Worm (Caenorhabditis elegans) whole organism, early embryonic: ENCODE measurements around the gene col-84.

Source experiments
- B0310.2 ChIP-seq: sonication (generic microtip); optimal IDR thresholded peaks from 2 replicates; lab custom pipeline; 2016; ENCODE audit warnings: mild to moderate bottlenecking, missing genetic modification characterization, missing compliant biosample characterization
- F13C5.2 ChIP-seq: sonication (generic microtip); optimal IDR thresholded peaks from 2 replicates; lab custom pipeline; 2017; ENCODE audit warnings: mild to moderate bottlenecking, missing genetic modification characterization, inconsistent platforms, missing compliant biosample characterization
- aly-1 ChIP-seq: sonication (generic microtip); optimal IDR thresholded peaks from 2 replicates; lab custom pipeline; 2016; ENCODE audit warnings: missing genetic modification characterization, missing compliant biosample characterization
- ama-1 ChIP-seq: fragments of 150-350 bp; optimal IDR thresholded peaks from 2 replicates; lab custom pipeline; 2014
- ceh-13 ChIP-seq: fragments of 200-800 bp; sonication (Bioruptor generic); optimal IDR thresholded peaks from 2 replicates; lab custom pipeline; 2018; ENCODE audit warnings: mild to moderate bottlenecking, missing genetic modification characterization, missing compliant biosample characterization
- ceh-36 ChIP-seq: sonication (generic microtip); optimal IDR thresholded peaks from 2 replicates; lab custom pipeline; 2016; ENCODE audit warnings: missing genetic modification characterization, inconsistent platforms, missing compliant biosample characterization
- ets-7 ChIP-seq: sonication (generic microtip); optimal IDR thresholded peaks from 2 replicates; lab custom pipeline; 2016; ENCODE audit warnings: missing genotype, missing genetic modification characterization, missing compliant biosample characterization
- flt-1 ChIP-seq: fragments of 200-800 bp; sonication (Bioruptor generic); IDR thresholded peaks from 2 replicates; pipeline ENCODE4 v1.3.6; 2022; ENCODE audit warnings: missing genetic modification characterization, missing compliant biosample characterization
- hmbx-1 ChIP-seq: sonication (generic microtip); optimal IDR thresholded peaks from 2 replicates; lab custom pipeline; 2016; ENCODE audit warnings: mild to moderate bottlenecking, missing genetic modification characterization, missing compliant biosample characterization
- hmg-4 ChIP-seq: fragments of 200-800 bp; sonication (Bioruptor generic); optimal IDR thresholded peaks from 2 replicates; lab custom pipeline; 2018; ENCODE audit warnings: mild to moderate bottlenecking, missing genetic modification characterization, missing compliant biosample characterization
- hnd-1 ChIP-seq: sonication (generic microtip); optimal IDR thresholded peaks from 2 replicates; lab custom pipeline; 2016; ENCODE audit warnings: missing genetic modification characterization, missing compliant biosample characterization
- pes-1 ChIP-seq: fragments of 200-800 bp; sonication (Bioruptor generic); IDR thresholded peaks from 2 replicates; pipeline ENCODE4 v1.3.6; 2022; ENCODE audit warnings: missing genetic modification reagents, missing genetic modification characterization, missing compliant biosample characterization
- scrt-1 ChIP-seq: fragments of 200-800 bp; sonication (Bioruptor generic); IDR thresholded peaks from 2 replicates; pipeline ENCODE4 v1.3.6; 2022; ENCODE audit warnings: missing genetic modification characterization, missing compliant biosample characterization
- sea-1 ChIP-seq: fragments of 200-800 bp; sonication (Bioruptor generic); conservative IDR thresholded peaks from 2 replicates; pipeline ENCODE4 v1.3.6; 2022; ENCODE audit warnings: missing genetic modification characterization, missing compliant biosample characterization
- tbx-11 ChIP-seq: fragments of 200-800 bp; sonication (Bioruptor generic); IDR thresholded peaks from 2 replicates; pipeline ENCODE4 v1.3.6; 2022; ENCODE audit warnings: missing genetic modification characterization, missing compliant biosample characterization
- tbx-37 ChIP-seq: fragments of 200-800 bp; sonication (Bioruptor generic); conservative IDR thresholded peaks from 2 replicates; pipeline ENCODE4 v1.3.6; 2022; ENCODE audit warnings: missing genetic modification reagents, missing genetic modification characterization, missing compliant biosample characterization
- tra-4 ChIP-seq: sonication (generic microtip); optimal IDR thresholded peaks from 2 replicates; lab custom pipeline; 2017; ENCODE audit warnings: missing genetic modification characterization, missing compliant biosample characterization

The col-84 gene

ce11 chrII:11916945-11917344 is 48.6 kb downstream of the col-84 start:
- no peak for TF ChIP-seq B0310.2 (tag; lab: Kevin White, UChicago)
- TF ChIP-seq hmbx-1 (tag; lab: Kevin White, UChicago) = no peak
- no peak for TF ChIP-seq ets-7 (tag; lab: Kevin White, UChicago)
- no peak for TF ChIP-seq ceh-13 (GFP tag; lab: Kevin White, UChicago)
- no peak for TF ChIP-seq hnd-1 (tag; lab: Kevin White, UChicago)
- no peak for TF ChIP-seq tbx-37
- no peak for TF ChIP-seq tbx-11 (GFP tag; lab: Robert Waterston, UW)
- no peak for TF ChIP-seq hmg-4 (GFP tag; lab: Kevin White, UChicago)
- TF ChIP-seq ama-1 (lab: Kevin White, UChicago) = no peak

ce11 chrII:11917530-11917952 is 49.2 kb downstream of the col-84 start:
- no peak for TF ChIP-seq ceh-13 (GFP tag; lab: Kevin White, UChicago)
- no peak for TF ChIP-seq sea-1
- no peak for TF ChIP-seq B0310.2 (tag; lab: Kevin White, UChicago)
- TF ChIP-seq scrt-1 (GFP tag; lab: Robert Waterston, UW) = no peak
- TF ChIP-seq ceh-36 (tag; lab: Kevin White, UChicago) = no peak
- no peak for TF ChIP-seq hnd-1 (tag; lab: Kevin White, UChicago)
- TF ChIP-seq aly-1 (tag; lab: Kevin White, UChicago) = no peak
- no peak for TF ChIP-seq tbx-11 (GFP tag; lab: Robert Waterston, UW)
- TF ChIP-seq tbx-37 = no peak
- TF ChIP-seq flt-1 (GFP tag; lab: Robert Waterston, UW) = no peak
- no peak for TF ChIP-seq ets-7 (tag; lab: Kevin White, UChicago)
- no peak for TF ChIP-seq hmg-4 (GFP tag; lab: Kevin White, UChicago)
- no peak for TF ChIP-seq F13C5.2
- TF ChIP-seq pes-1 (GFP tag; lab: Robert Waterston, UW) = no peak
- TF ChIP-seq hmbx-1 (tag; lab: Kevin White, UChicago) = no peak
- no peak for TF ChIP-seq ama-1 (lab: Kevin White, UChicago)
- TF ChIP-seq tra-4 (tag; lab: Kevin White, UChicago) = no peak
